Worm (Caenorhabditis elegans) whole organism, L2 larva: Measurements from ENCODE around the gene tdp-1.
A peak's percentile ranks its signal among the peaks of the same experiment; 100 is the strongest.

Experiments used
- C34F6.9 ChIP-seq: fragments of 150-350 bp; optimal IDR thresholded peaks from 2 replicates; lab custom pipeline; 2014; ENCODE audit warnings: missing biosample characterization, missing genetic modification characterization
- F13H6.1 ChIP-seq: sonication (generic microtip); optimal IDR thresholded peaks from 2 replicates; lab custom pipeline; 2016; ENCODE audit warnings: missing genetic modification characterization, missing compliant biosample characterization
- R02D3.7 ChIP-seq: fragments of 150-350 bp; optimal IDR thresholded peaks from 2 replicates; lab custom pipeline; 2014; ENCODE audit warnings: missing biosample characterization, missing genetic modification characterization
- ZK546.5 ChIP-seq: sonication (generic microtip); optimal IDR thresholded peaks from 2 replicates; lab custom pipeline; 2017; ENCODE audit warnings: missing biosample characterization, missing genetic modification characterization
- alr-1 ChIP-seq: fragments of 150-350 bp; optimal IDR thresholded peaks from 2 replicates; lab custom pipeline; 2014; ENCODE audit warnings: missing biosample characterization, missing genetic modification characterization
- aly-2 ChIP-seq: fragments of 150-350 bp; optimal IDR thresholded peaks from 2 replicates; lab custom pipeline; 2014; ENCODE audit warnings: missing biosample characterization, missing genetic modification characterization
- ama-1 ChIP-seq: fragments of 150-350 bp; optimal IDR thresholded peaks from 2 replicates; lab custom pipeline; 2018; ENCODE audit warnings: inconsistent platforms
- blmp-1 ChIP-seq: sonication (generic microtip); optimal IDR thresholded peaks from 2 replicates; lab custom pipeline; 2017; ENCODE audit warnings: missing genetic modification characterization, mild to moderate bottlenecking, missing compliant biosample characterization, antibody characterized with exemption, moderate library complexity; ENCODE audit not compliant: insufficient read depth
- ceh-16 ChIP-seq: fragments of 150-350 bp; optimal IDR thresholded peaks from 2 replicates; lab custom pipeline; 2014; ENCODE audit warnings: missing biosample characterization, missing genetic modification characterization
- ceh-82 ChIP-seq: fragments of 150-350 bp; optimal IDR thresholded peaks from 2 replicates; lab custom pipeline; 2014; ENCODE audit warnings: missing biosample characterization, missing genetic modification characterization
- crh-2 ChIP-seq: sonication (generic microtip); optimal IDR thresholded peaks from 2 replicates; lab custom pipeline; 2017; ENCODE audit warnings: missing biosample characterization, missing genetic modification characterization
- dmd-4 ChIP-seq: sonication (generic microtip); optimal IDR thresholded peaks from 2 replicates; lab custom pipeline; 2017; ENCODE audit warnings: missing biosample characterization, missing genetic modification characterization
- egl-27 ChIP-seq: sonication (generic microtip); optimal IDR thresholded peaks from 3 replicates; lab custom pipeline; 2017; ENCODE audit warnings: missing biosample characterization, missing genetic modification reagents, missing genetic modification characterization
- elt-1 ChIP-seq: fragments of 150-350 bp; optimal IDR thresholded peaks from 2 replicates; lab custom pipeline; 2014; ENCODE audit warnings: missing biosample characterization, missing genetic modification characterization
- elt-3 ChIP-seq: sonication (generic microtip); optimal IDR thresholded peaks from 2 replicates; lab custom pipeline; 2017; ENCODE audit warnings: missing biosample characterization, missing genetic modification characterization
- fos-1 ChIP-seq: fragments of 150-350 bp; optimal IDR thresholded peaks from 2 replicates; lab custom pipeline; 2014; ENCODE audit warnings: missing biosample characterization, missing genetic modification characterization
- gmeb-1 ChIP-seq: fragments of 150-350 bp; optimal IDR thresholded peaks from 2 replicates; lab custom pipeline; 2014; ENCODE audit warnings: missing biosample characterization, missing genetic modification characterization
- lin-11 ChIP-seq: fragments of 150-350 bp; sonication (generic microtip); optimal IDR thresholded peaks from 2 replicates; lab custom pipeline; 2014; ENCODE audit warnings: missing biosample characterization, missing genetic modification characterization, inconsistent platforms, mixed read lengths
- lin-13 ChIP-seq: fragments of 150-350 bp; optimal IDR thresholded peaks from 2 replicates; lab custom pipeline; 2014; ENCODE audit warnings: missing biosample characterization, missing genetic modification reagents, missing genetic modification characterization
- lsy-2 ChIP-seq, 2 experiments: fragments of 150-350 bp in 1 of 2; sonication (generic microtip) in 1 of 2; optimal IDR thresholded peaks; 2 replicates each; lab custom pipeline; 2014 to 2017; ENCODE audit warnings: missing biosample characterization in 2 of 2, missing genetic modification characterization in 2 of 2
- mab-5 ChIP-seq: fragments of 150-350 bp; optimal IDR thresholded peaks from 2 replicates; lab custom pipeline; 2014; ENCODE audit warnings: missing biosample characterization, missing genetic modification characterization
- mbf-1 ChIP-seq: sonication (generic microtip); optimal IDR thresholded peaks from 2 replicates; lab custom pipeline; 2017; ENCODE audit warnings: missing biosample characterization, missing genetic modification characterization
- mdl-1 ChIP-seq, 2 experiments: fragments of 150-350 bp in 1 of 2; sonication (generic microtip) in 1 of 2; optimal IDR thresholded peaks; 2 replicates each; lab custom pipeline; 2017; ENCODE audit warnings: missing biosample characterization in 2 of 2, missing genetic modification characterization in 2 of 2
- nhr-10 ChIP-seq: sonication (generic microtip); optimal IDR thresholded peaks from 2 replicates; lab custom pipeline; 2017; ENCODE audit warnings: missing biosample characterization, missing genetic modification characterization
- nhr-11 ChIP-seq: fragments of 150-350 bp; optimal IDR thresholded peaks from 2 replicates; lab custom pipeline; 2014; ENCODE audit warnings: missing biosample characterization, missing genetic modification characterization
- nhr-12 ChIP-seq: fragments of 150-350 bp; optimal IDR thresholded peaks from 2 replicates; lab custom pipeline; 2014; ENCODE audit warnings: missing biosample characterization, missing genetic modification characterization
- nhr-129 ChIP-seq: fragments of 150-350 bp; optimal IDR thresholded peaks from 2 replicates; lab custom pipeline; 2014; ENCODE audit warnings: missing biosample characterization, missing genetic modification characterization
- nhr-21 ChIP-seq: fragments of 150-350 bp; optimal IDR thresholded peaks from 2 replicates; lab custom pipeline; 2014; ENCODE audit warnings: missing biosample characterization, missing genetic modification characterization
- nhr-23 ChIP-seq: fragments of 150-350 bp; optimal IDR thresholded peaks from 2 replicates; lab custom pipeline; 2014; ENCODE audit warnings: missing biosample characterization, missing genetic modification reagents, missing genetic modification characterization
- nhr-237 ChIP-seq: fragments of 150-350 bp; optimal IDR thresholded peaks from 2 replicates; lab custom pipeline; 2014; ENCODE audit warnings: missing biosample characterization, missing genetic modification characterization
- nhr-25 ChIP-seq: fragments of 150-350 bp; sonication (generic microtip); optimal IDR thresholded peaks from 3 replicates; lab custom pipeline; 2014; ENCODE audit warnings: missing biosample characterization, missing genetic modification characterization
- nhr-6 ChIP-seq: fragments of 150-350 bp; optimal IDR thresholded peaks from 2 replicates; lab custom pipeline; 2014; ENCODE audit warnings: missing biosample characterization, missing genetic modification characterization
- nhr-77 ChIP-seq: fragments of 150-350 bp; optimal IDR thresholded peaks from 2 replicates; lab custom pipeline; 2014; ENCODE audit warnings: missing biosample characterization, missing genetic modification characterization
- peb-1 ChIP-seq: fragments of 150-350 bp; optimal IDR thresholded peaks from 2 replicates; lab custom pipeline; 2014; ENCODE audit warnings: missing biosample characterization, missing genetic modification characterization
- sem-4 ChIP-seq: fragments of 150-350 bp; optimal IDR thresholded peaks from 2 replicates; lab custom pipeline; 2014; ENCODE audit warnings: missing biosample characterization, missing genetic modification reagents, missing genetic modification characterization
- skn-1 ChIP-seq: sonication (generic microtip); optimal IDR thresholded peaks from 2 replicates; lab custom pipeline; 2017; ENCODE audit warnings: missing biosample characterization, missing genetic modification characterization
- sma-3 ChIP-seq: sonication (generic microtip); optimal IDR thresholded peaks from 2 replicates; lab custom pipeline; 2016; ENCODE audit warnings: missing genetic modification reagents, missing genetic modification characterization, missing compliant biosample characterization
- sma-9 ChIP-seq, 2 experiments: fragments of 150-350 bp in 1 of 2; sonication (generic microtip) in 1 of 2; optimal IDR thresholded peaks; 2 replicates each; lab custom pipeline; 2014 to 2016; ENCODE audit warnings: missing genetic modification characterization in 2 of 2, mild to moderate bottlenecking in 1 of 2, missing biosample characterization in 1 of 2, missing compliant biosample characterization in 1 of 2, missing genetic modification reagents in 1 of 2, moderate library complexity in 1 of 2
- snpc-4 ChIP-seq: fragments of 150-350 bp; optimal IDR thresholded peaks from 2 replicates; lab custom pipeline; 2014; ENCODE audit warnings: missing biosample characterization, missing genetic modification characterization
- unc-39 ChIP-seq: fragments of 150-350 bp; optimal IDR thresholded peaks from 2 replicates; lab custom pipeline; 2014; ENCODE audit warnings: missing biosample characterization, missing genetic modification characterization
- unc-55 ChIP-seq: fragments of 150-350 bp; sonication (generic microtip); optimal IDR thresholded peaks from 3 replicates; lab custom pipeline; 2014; ENCODE audit warnings: missing biosample characterization, missing genetic modification reagents, missing genetic modification characterization
- unc-62 ChIP-seq: fragments of 150-350 bp; optimal IDR thresholded peaks from 2 replicates; lab custom pipeline; 2014; ENCODE audit warnings: missing biosample characterization, missing genetic modification reagents, missing genetic modification characterization
- zag-1 ChIP-seq: fragments of 150-350 bp; optimal IDR thresholded peaks from 2 replicates; lab custom pipeline; 2014; ENCODE audit warnings: missing biosample characterization, missing genetic modification characterization
- ztf-1 ChIP-seq: fragments of 200-800 bp; sonication (Bioruptor generic); conservative IDR thresholded peaks from 2 replicates; pipeline ENCODE4 v1.3.6; 2022; ENCODE audit warnings: missing genetic modification characterization, missing compliant biosample characterization
- ztf-4 ChIP-seq: fragments of 150-350 bp; optimal IDR thresholded peaks from 2 replicates; lab custom pipeline; 2014; ENCODE audit warnings: missing biosample characterization, missing genetic modification characterization

Gene tdp-1

DNA sequence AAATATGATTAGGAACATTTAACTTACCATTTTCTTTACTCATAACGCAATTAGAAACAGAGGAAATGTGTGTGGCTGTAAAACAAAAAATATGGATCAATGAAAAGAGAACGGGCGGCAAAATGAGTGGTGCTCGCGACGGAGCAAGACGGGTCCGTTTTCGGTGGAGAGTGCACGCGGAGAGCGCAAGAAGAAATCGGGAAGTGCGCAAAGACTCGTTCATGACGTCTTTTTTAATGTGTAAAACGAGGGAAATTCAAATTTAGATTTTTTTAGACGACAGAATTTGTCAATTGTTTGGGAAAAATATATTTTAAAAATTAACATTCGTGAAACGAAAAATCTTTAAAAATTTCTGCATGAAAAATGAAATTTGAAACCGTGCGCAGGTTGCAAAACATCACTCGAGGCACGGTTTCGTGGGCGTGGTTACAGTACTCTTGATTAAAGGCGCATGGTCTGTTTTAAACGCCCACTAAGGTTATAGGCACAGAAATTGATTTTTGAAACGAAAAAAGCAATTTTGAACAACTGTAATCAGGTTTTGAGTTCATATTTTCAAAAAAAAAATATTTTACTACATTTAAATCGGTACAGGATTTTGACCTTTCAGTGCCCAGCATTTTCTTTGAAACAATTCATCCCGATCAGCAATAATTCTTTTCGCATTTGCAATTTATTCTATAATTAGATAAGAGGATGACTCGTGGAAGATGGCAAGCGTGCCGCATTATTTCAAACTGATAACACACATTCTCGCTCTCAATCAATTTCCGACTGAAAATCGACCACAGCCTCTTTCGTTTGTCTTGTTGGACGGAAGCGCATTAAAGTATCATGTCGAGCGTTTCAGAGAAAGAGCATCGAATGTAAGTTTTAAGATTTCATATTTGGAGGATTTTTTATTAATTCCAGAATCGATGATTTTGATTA lies 28.1 kb upstream of the tdp-1 start, which contains the start of the genes szy-20 and C18E9.5:
Gene szy-20, minus strand, starts transcription at position 83 of the 933 bp plus-strand sequence.
Gene C18E9.5, plus strand, starts transcription at position 730 of the 933 bp plus-strand sequence.
- TF ChIP-seq mab-5 (tag; lab: Kevin White, UChicago), result peak; percentile 88
- TF ChIP-seq nhr-11, result no peak
- peak; percentile 83 for TF ChIP-seq F13H6.1 (tag; lab: Kevin White, UChicago)
- TF ChIP-seq ama-1, result no peak
- peak; percentile 74 for TF ChIP-seq sma-9 (GFP tag; optimal IDR thresholded peaks at IDR 0.05; lab: Kevin White, UChicago)
- no peak for TF ChIP-seq sma-9 (tag; optimal IDR thresholded peaks at IDR 0.05; lab: Kevin White, UChicago)
- peak; percentile 61 for TF ChIP-seq lin-11
- TF ChIP-seq nhr-77 (tag; lab: Kevin White, UChicago), result no peak
- TF ChIP-seq unc-39 (tag; lab: Kevin White, UChicago), result no peak
- peak; percentile 59 for TF ChIP-seq sma-3 (GFP tag; lab: Kevin White, UChicago)
- no peak for TF ChIP-seq nhr-12 (tag; lab: Kevin White, UChicago)
- TF ChIP-seq nhr-21 (tag; lab: Kevin White, UChicago), result peak; percentile 50
- TF ChIP-seq ceh-16 (tag; lab: Kevin White, UChicago), result no peak
- no peak for TF ChIP-seq unc-62
- TF ChIP-seq aly-2 (tag; lab: Kevin White, UChicago), result no peak
- TF ChIP-seq mbf-1 (tag; lab: Kevin White, UChicago), result no peak
- TF ChIP-seq dmd-4 (tag; lab: Kevin White, UChicago), result no peak
- peak; percentile 81 for TF ChIP-seq nhr-25
- peak; percentile 50 for TF ChIP-seq ZK546.5 (tag; lab: Kevin White, UChicago)
- peak; percentile 73 for TF ChIP-seq zag-1 (tag; lab: Kevin White, UChicago)
- peak; percentile 82 for TF ChIP-seq lin-13
- peak; percentile 90 for TF ChIP-seq C34F6.9 (tag; lab: Kevin White, UChicago)
- TF ChIP-seq alr-1 (tag; lab: Kevin White, UChicago), result no peak
- TF ChIP-seq blmp-1 (tag; lab: Kevin White, UChicago), result no peak
- peak; percentile 75 for TF ChIP-seq crh-2
- peak; percentile 35 for TF ChIP-seq nhr-10 (tag; lab: Kevin White, UChicago)
- TF ChIP-seq ztf-1, result no peak
- peak; percentile 94 for TF ChIP-seq fos-1 (tag; lab: Kevin White, UChicago)
- no peak for TF ChIP-seq nhr-6 (tag; lab: Kevin White, UChicago)
- peak; percentile 86 to 94 for TF ChIP-seq lsy-2 (tag; optimal IDR thresholded peaks at IDR 0.05; lab: Kevin White, UChicago)
- TF ChIP-seq nhr-23 (tag; lab: Kevin White, UChicago), result no peak
- peak in 1 of 2 experiments; percentile 23 for TF ChIP-seq mdl-1 (tag; optimal IDR thresholded peaks at IDR 0.05; lab: Kevin White, UChicago)
- TF ChIP-seq ceh-82 (tag; lab: Kevin White, UChicago), result no peak
- no peak for TF ChIP-seq skn-1
- TF ChIP-seq nhr-237 (tag; lab: Kevin White, UChicago), result no peak
- peak; percentile 71 for TF ChIP-seq nhr-129 (tag; lab: Kevin White, UChicago)
- peak; percentile 93 for TF ChIP-seq unc-55 (GFP tag; lab: Kevin White, UChicago)
- no peak for TF ChIP-seq peb-1 (tag; lab: Kevin White, UChicago)
- TF ChIP-seq snpc-4 (tag; lab: Kevin White, UChicago), result peak; percentile 26
- TF ChIP-seq ztf-4 (tag; lab: Kevin White, UChicago), result peak; percentile 41
- no peak for TF ChIP-seq elt-3 (tag; lab: Kevin White, UChicago)
- peak; percentile 1 for TF ChIP-seq sem-4 (tag; lab: Kevin White, UChicago)
- peak; percentile 63 for TF ChIP-seq R02D3.7
- peak; percentile 71 for TF ChIP-seq egl-27 (tag; lab: Kevin White, UChicago)
- peak; percentile 96 for TF ChIP-seq gmeb-1 (tag; lab: Kevin White, UChicago)
- TF ChIP-seq elt-1 (tag; lab: Kevin White, UChicago), result no peak
